Worm (Caenorhabditis elegans) whole organism, early embryonic: ENCODE results near the gene idpp-11.

Experiments
- B0310.2 ChIP-seq: sonication (generic microtip); optimal IDR thresholded peaks from 2 replicates; lab custom pipeline; 2016; ENCODE audit warnings: mild to moderate bottlenecking, missing genetic modification characterization, missing compliant biosample characterization
- F13C5.2 ChIP-seq: sonication (generic microtip); optimal IDR thresholded peaks from 2 replicates; lab custom pipeline; 2017; ENCODE audit warnings: mild to moderate bottlenecking, missing genetic modification characterization, inconsistent platforms, missing compliant biosample characterization
- aly-1 ChIP-seq: sonication (generic microtip); optimal IDR thresholded peaks from 2 replicates; lab custom pipeline; 2016; ENCODE audit warnings: missing genetic modification characterization, missing compliant biosample characterization
- ama-1 ChIP-seq: fragments of 150-350 bp; optimal IDR thresholded peaks from 2 replicates; lab custom pipeline; 2014
- ceh-13 ChIP-seq: fragments of 200-800 bp; sonication (Bioruptor generic); optimal IDR thresholded peaks from 2 replicates; lab custom pipeline; 2018; ENCODE audit warnings: mild to moderate bottlenecking, missing genetic modification characterization, missing compliant biosample characterization
- ceh-36 ChIP-seq: sonication (generic microtip); optimal IDR thresholded peaks from 2 replicates; lab custom pipeline; 2016; ENCODE audit warnings: missing genetic modification characterization, inconsistent platforms, missing compliant biosample characterization
- ets-7 ChIP-seq: sonication (generic microtip); optimal IDR thresholded peaks from 2 replicates; lab custom pipeline; 2016; ENCODE audit warnings: missing genotype, missing genetic modification characterization, missing compliant biosample characterization
- flt-1 ChIP-seq: fragments of 200-800 bp; sonication (Bioruptor generic); IDR thresholded peaks from 2 replicates; pipeline ENCODE4 v1.3.6; 2022; ENCODE audit warnings: missing genetic modification characterization, missing compliant biosample characterization
- hmbx-1 ChIP-seq: sonication (generic microtip); optimal IDR thresholded peaks from 2 replicates; lab custom pipeline; 2016; ENCODE audit warnings: mild to moderate bottlenecking, missing genetic modification characterization, missing compliant biosample characterization
- hmg-4 ChIP-seq: fragments of 200-800 bp; sonication (Bioruptor generic); optimal IDR thresholded peaks from 2 replicates; lab custom pipeline; 2018; ENCODE audit warnings: mild to moderate bottlenecking, missing genetic modification characterization, missing compliant biosample characterization
- hnd-1 ChIP-seq: sonication (generic microtip); optimal IDR thresholded peaks from 2 replicates; lab custom pipeline; 2016; ENCODE audit warnings: missing genetic modification characterization, missing compliant biosample characterization
- pes-1 ChIP-seq: fragments of 200-800 bp; sonication (Bioruptor generic); IDR thresholded peaks from 2 replicates; pipeline ENCODE4 v1.3.6; 2022; ENCODE audit warnings: missing genetic modification reagents, missing genetic modification characterization, missing compliant biosample characterization
- scrt-1 ChIP-seq: fragments of 200-800 bp; sonication (Bioruptor generic); IDR thresholded peaks from 2 replicates; pipeline ENCODE4 v1.3.6; 2022; ENCODE audit warnings: missing genetic modification characterization, missing compliant biosample characterization
- sea-1 ChIP-seq: fragments of 200-800 bp; sonication (Bioruptor generic); conservative IDR thresholded peaks from 2 replicates; pipeline ENCODE4 v1.3.6; 2022; ENCODE audit warnings: missing genetic modification characterization, missing compliant biosample characterization
- tbx-11 ChIP-seq: fragments of 200-800 bp; sonication (Bioruptor generic); IDR thresholded peaks from 2 replicates; pipeline ENCODE4 v1.3.6; 2022; ENCODE audit warnings: missing genetic modification characterization, missing compliant biosample characterization
- tbx-37 ChIP-seq: fragments of 200-800 bp; sonication (Bioruptor generic); conservative IDR thresholded peaks from 2 replicates; pipeline ENCODE4 v1.3.6; 2022; ENCODE audit warnings: missing genetic modification reagents, missing genetic modification characterization, missing compliant biosample characterization
- tra-4 ChIP-seq: sonication (generic microtip); optimal IDR thresholded peaks from 2 replicates; lab custom pipeline; 2017; ENCODE audit warnings: missing genetic modification characterization, missing compliant biosample characterization

idpp-11 gene

DNA sequence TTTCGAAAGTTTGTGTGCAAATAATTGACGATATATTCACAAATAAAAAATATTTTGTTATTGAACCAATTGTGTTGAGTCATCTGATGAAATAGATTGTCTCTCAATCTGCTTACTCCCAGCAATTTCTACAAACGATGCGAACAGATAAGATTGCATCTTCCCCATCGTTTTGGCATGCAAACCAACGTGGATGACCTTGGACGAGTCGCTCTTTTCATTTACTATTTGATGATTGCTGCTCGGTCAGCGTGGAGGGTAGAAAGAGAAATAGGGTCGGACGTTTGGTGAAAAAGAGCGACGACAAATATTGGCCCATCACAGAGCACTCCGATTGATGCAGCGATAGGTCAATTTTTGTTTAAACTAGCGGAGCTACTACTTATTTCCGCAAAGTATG lies 16.6 kb upstream of the idpp-11 start:
- TF ChIP-seq hmg-4 (GFP tag; lab: Kevin White, UChicago) (peak; percentile 14), F13C5.2 (tag; lab: Kevin White, UChicago) (no peak), hnd-1 (tag; lab: Kevin White, UChicago) (no peak), ceh-36 (tag; lab: Kevin White, UChicago) (no peak), ama-1 (peak; percentile 60), aly-1 (tag; lab: Kevin White, UChicago) (no peak)

ce11 chrX:7826590-7827260 lies 15.6 kb upstream of the idpp-11 start:
- TF ChIP-seq tra-4 (tag; lab: Kevin White, UChicago) (no peak), F13C5.2 (tag; lab: Kevin White, UChicago) (no peak), tbx-37 (no peak), ama-1 (no peak), ceh-36 (tag; lab: Kevin White, UChicago) (no peak), scrt-1 (GFP tag; lab: Robert Waterston, UW) (no peak), sea-1 (GFP tag; lab: Robert Waterston, UW) (no peak), pes-1 (GFP tag; lab: Robert Waterston, UW) (no peak), flt-1 (GFP tag; lab: Robert Waterston, UW) (no peak), hnd-1 (tag; lab: Kevin White, UChicago) (no peak), hmbx-1 (tag; lab: Kevin White, UChicago) (no peak), tbx-11 (GFP tag; lab: Robert Waterston, UW) (no peak), ceh-13 (GFP tag; lab: Kevin White, UChicago) (no peak), B0310.2 (no peak), aly-1 (tag; lab: Kevin White, UChicago) (no peak), hmg-4 (GFP tag; lab: Kevin White, UChicago) (no peak), ets-7 (no peak)

DNA sequence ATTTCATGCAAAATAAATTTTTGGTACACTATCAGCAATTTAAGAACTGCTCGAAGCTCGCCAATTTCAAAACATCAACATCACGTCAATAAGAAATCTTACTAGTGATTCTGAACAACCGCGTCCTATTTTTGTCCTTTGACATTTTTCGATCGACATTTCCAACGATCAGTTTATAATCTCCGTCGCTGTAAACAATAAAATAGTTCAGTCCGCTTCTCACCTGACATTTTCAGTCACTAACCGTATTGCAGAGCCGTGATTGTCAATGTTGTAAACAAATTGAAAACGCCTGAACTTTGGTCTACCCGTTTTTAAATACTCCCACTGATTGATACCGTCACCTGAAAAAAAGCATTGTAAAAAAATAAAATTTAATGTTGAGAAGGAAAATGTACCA lies 14.4 kb upstream of the idpp-11 start:
- TF ChIP-seq ets-7: no peak
- no peak for TF ChIP-seq scrt-1 (GFP tag; lab: Robert Waterston, UW)
- no peak for TF ChIP-seq pes-1 (GFP tag; lab: Robert Waterston, UW)
- no peak for TF ChIP-seq ceh-13 (GFP tag; lab: Kevin White, UChicago)
- TF ChIP-seq ama-1: no peak
- no peak for TF ChIP-seq B0310.2
- TF ChIP-seq hnd-1 (tag; lab: Kevin White, UChicago): no peak
- no peak for TF ChIP-seq tbx-37
- TF ChIP-seq sea-1 (GFP tag; lab: Robert Waterston, UW): no peak
- TF ChIP-seq tra-4 (tag; lab: Kevin White, UChicago): no peak
- no peak for TF ChIP-seq hmg-4 (GFP tag; lab: Kevin White, UChicago)
- TF ChIP-seq flt-1 (GFP tag; lab: Robert Waterston, UW): no peak
- TF ChIP-seq hmbx-1 (tag; lab: Kevin White, UChicago): no peak
- TF ChIP-seq aly-1 (tag; lab: Kevin White, UChicago): no peak
- no peak for TF ChIP-seq F13C5.2 (tag; lab: Kevin White, UChicago)
- no peak for TF ChIP-seq ceh-36 (tag; lab: Kevin White, UChicago)
- no peak for TF ChIP-seq tbx-11 (GFP tag; lab: Robert Waterston, UW)

ce11 chrX:7834117-7834516 lies 8.2 kb upstream of the idpp-11 start, which contains the start of gene sul-3:
Gene sul-3 (minus strand): TSS chrX:7834217.
- TF ChIP-seq ceh-36 (tag; lab: Kevin White, UChicago) (no peak), sea-1 (GFP tag; lab: Robert Waterston, UW) (no peak), tbx-37 (no peak), hnd-1 (tag; lab: Kevin White, UChicago) (no peak), ets-7 (no peak), hmg-4 (GFP tag; lab: Kevin White, UChicago) (no peak), ceh-13 (GFP tag; lab: Kevin White, UChicago) (no peak)

DNA sequence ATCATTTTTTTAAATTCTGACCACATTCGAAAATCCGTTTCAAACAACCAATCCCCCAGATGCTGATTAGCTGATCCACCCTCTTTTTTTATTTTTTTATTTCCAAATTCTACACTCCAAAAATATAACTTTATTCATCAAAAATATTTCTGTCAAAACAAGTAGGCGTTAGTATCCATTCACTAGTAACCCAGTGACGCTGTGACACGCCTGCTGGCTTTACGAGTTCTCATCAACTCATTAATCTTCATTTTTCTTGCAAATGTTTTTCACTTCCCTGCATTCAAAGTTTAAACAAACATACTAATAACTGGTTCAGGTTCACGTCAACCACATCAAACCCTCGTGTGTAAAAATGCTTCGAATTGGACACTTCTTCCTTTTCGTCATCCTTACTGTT lies 3.8 kb upstream of the idpp-11 start, which contains the start of gene nlp-101:
TSS of gene nlp-101 (plus strand) at position 301 of the 400 bp plus-strand sequence.
- TF ChIP-seq F13C5.2 (tag; lab: Kevin White, UChicago): no peak
- TF ChIP-seq tbx-37: no peak
- no peak for TF ChIP-seq scrt-1 (GFP tag; lab: Robert Waterston, UW)
- TF ChIP-seq B0310.2: no peak
- TF ChIP-seq sea-1 (GFP tag; lab: Robert Waterston, UW): no peak
- TF ChIP-seq tra-4 (tag; lab: Kevin White, UChicago): no peak
- TF ChIP-seq hmbx-1 (tag; lab: Kevin White, UChicago): no peak
- no peak for TF ChIP-seq tbx-11 (GFP tag; lab: Robert Waterston, UW)
- no peak for TF ChIP-seq ama-1
- no peak for TF ChIP-seq flt-1 (GFP tag; lab: Robert Waterston, UW)
- TF ChIP-seq pes-1 (GFP tag; lab: Robert Waterston, UW): no peak
- no peak for TF ChIP-seq ceh-36 (tag; lab: Kevin White, UChicago)
- no peak for TF ChIP-seq hnd-1 (tag; lab: Kevin White, UChicago)

ce11 chrX:7839989-7840388 lies 2.4 kb upstream of the idpp-11 start:
- TF ChIP-seq scrt-1 (GFP tag; lab: Robert Waterston, UW) (no peak), hmg-4 (GFP tag; lab: Kevin White, UChicago) (no peak), pes-1 (GFP tag; lab: Robert Waterston, UW) (no peak), tbx-37 (no peak), hnd-1 (tag; lab: Kevin White, UChicago) (no peak), F13C5.2 (tag; lab: Kevin White, UChicago) (no peak), tra-4 (tag; lab: Kevin White, UChicago) (no peak), B0310.2 (no peak), flt-1 (GFP tag; lab: Robert Waterston, UW) (no peak)

DNA sequence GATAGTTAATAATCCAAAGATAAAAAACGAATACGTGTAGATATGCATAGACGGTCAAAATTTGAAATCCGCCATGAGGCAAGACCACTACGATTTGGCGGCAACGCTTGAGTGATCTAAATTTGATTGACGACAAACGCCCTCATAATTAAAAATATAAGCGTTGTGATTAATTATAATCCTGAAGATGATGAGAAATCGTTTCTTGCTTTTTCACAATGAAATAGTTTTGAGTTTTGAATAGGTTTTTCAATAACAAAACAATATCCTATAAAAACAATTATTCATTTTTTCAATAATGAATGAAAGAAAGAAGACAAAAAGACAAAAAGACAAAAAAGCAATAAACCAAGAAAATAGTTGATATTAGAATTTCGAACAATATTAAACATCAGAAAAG lies 5.1 kb downstream of the idpp-11 start, which contains the start of gene C54D2.6:
TSS of gene C54D2.6 (minus strand) at position 101 of the 400 bp plus-strand sequence.
- no peak for TF ChIP-seq ceh-36 (tag; lab: Kevin White, UChicago)
- no peak for TF ChIP-seq ama-1
- TF ChIP-seq ets-7: no peak
- TF ChIP-seq pes-1 (GFP tag; lab: Robert Waterston, UW): no peak
- TF ChIP-seq hmbx-1 (tag; lab: Kevin White, UChicago): no peak
- no peak for TF ChIP-seq flt-1 (GFP tag; lab: Robert Waterston, UW)
